Worm (Caenorhabditis elegans) whole organism, mixed stage, embryonic: ENCODE measurements around the gene fbxc-23.

Source experiments
- ces-1 ChIP-seq: fragments of 150-350 bp; optimal IDR thresholded peaks from 2 replicates; lab custom pipeline; 2014; ENCODE audit warnings: missing biosample characterization, missing genetic modification reagents, missing genetic modification characterization
- elt-1 ChIP-seq: sonication (generic microtip); optimal IDR thresholded peaks from 2 replicates; lab custom pipeline; 2017; ENCODE audit warnings: missing genetic modification characterization, mild to moderate bottlenecking, missing compliant biosample characterization, antibody characterized with exemption, moderate library complexity, borderline replicate concordance; ENCODE audit not compliant: insufficient read depth
- elt-3 ChIP-seq: fragments of 150-350 bp; optimal IDR thresholded peaks from 2 replicates; lab custom pipeline; 2014; ENCODE audit warnings: missing biosample characterization, missing genetic modification characterization
- lsy-2 ChIP-seq: fragments of 150-350 bp; optimal IDR thresholded peaks from 2 replicates; lab custom pipeline; 2014; ENCODE audit warnings: missing biosample characterization, missing genetic modification characterization
- mab-5 ChIP-seq: fragments of 150-350 bp; optimal IDR thresholded peaks from 2 replicates; lab custom pipeline; 2014; ENCODE audit warnings: missing biosample characterization, missing genetic modification characterization
- mep-1 ChIP-seq: fragments of 150-350 bp; optimal IDR thresholded peaks from 2 replicates; lab custom pipeline; 2017; ENCODE audit warnings: missing biosample characterization, missing genetic modification reagents, missing genetic modification characterization, inconsistent platforms
- nhr-237 ChIP-seq: fragments of 150-350 bp; optimal IDR thresholded peaks from 2 replicates; lab custom pipeline; 2014; ENCODE audit warnings: missing biosample characterization, missing genetic modification characterization
- sem-2 ChIP-seq: fragments of 200-800 bp; sonication (Bioruptor generic); optimal IDR thresholded peaks from 2 replicates; lab custom pipeline; 2018; ENCODE audit warnings: mild to moderate bottlenecking, missing genetic modification characterization, missing compliant biosample characterization
- snpc-4 ChIP-seq: fragments of 150-350 bp; optimal IDR thresholded peaks from 2 replicates; lab custom pipeline; 2014; ENCODE audit warnings: missing biosample characterization, missing genetic modification characterization
- tbx-8 ChIP-seq: fragments of 200-800 bp; sonication (Bioruptor generic); optimal IDR thresholded peaks from 2 replicates; lab custom pipeline; 2018; ENCODE audit warnings: mild to moderate bottlenecking, missing genetic modification characterization, moderate library complexity, missing compliant biosample characterization
- ztf-11 ChIP-seq: fragments of 150-350 bp; optimal IDR thresholded peaks from 2 replicates; lab custom pipeline; 2014; ENCODE audit warnings: missing biosample characterization, missing genetic modification characterization

- TF ChIP-seq nhr-237 (tag; lab: Kevin White, UChicago) (no peak), elt-3 (tag; lab: Kevin White, UChicago) (no peak), elt-1 (tag; lab: Kevin White, UChicago) (no peak), snpc-4 (no peak), tbx-8 (GFP tag; lab: Kevin White, UChicago) (no peak), ces-1 (no peak), sem-2 (GFP tag; lab: Kevin White, UChicago) (no peak), mep-1 (no peak), mab-5 (no peak), ztf-11 (no peak), lsy-2 (no peak)
These were observed 19.6 kb upstream of the fbxc-23 start, which contains the start of gene gst-14 for ce11 chrII:13616000-13616399.
